Worm (Caenorhabditis elegans): ENCODE data around the gene mrps-31.
A peak's percentile ranks its signal among the peaks of the same experiment; 100 is the strongest.

mrps-31 gene

DNA sequence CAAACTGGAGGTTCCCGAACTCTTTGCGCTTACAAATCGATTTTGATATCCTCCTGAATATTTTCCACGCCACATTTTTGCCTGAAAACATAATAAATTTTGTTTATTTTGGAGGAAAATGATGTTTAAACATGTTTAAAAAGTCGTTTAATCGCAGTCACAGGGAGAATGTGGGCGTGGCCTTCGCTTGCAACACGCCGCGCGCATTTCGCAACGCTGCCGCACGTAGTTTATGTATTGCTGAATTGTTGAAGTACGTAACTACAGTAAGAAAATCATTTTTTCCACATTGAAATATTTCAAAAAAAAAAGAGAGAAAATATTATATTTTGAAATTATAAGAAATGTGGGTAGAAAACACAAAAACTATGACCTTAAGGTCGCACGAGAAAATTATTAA is 34.1 kb upstream of the mrps-31 start, which contains the start of gene C46F11.4 (continued):
- peak; percentile 80 for TF ChIP-seq ceh-34 (tag; optimal IDR thresholded peaks at IDR 0.05)
- TF ChIP-seq pag-3 (tag; optimal IDR thresholded peaks at IDR 0.05; ENCODE audit: borderline replicate concordance) = no peak
- peak; percentile 68 for TF ChIP-seq nhr-232 (tag; optimal IDR thresholded peaks at IDR 0.05)
- peak; percentile 92 for TF ChIP-seq ceh-14 (tag; optimal IDR thresholded peaks at IDR 0.05)
- no peak for TF ChIP-seq hlh-6 (tag; optimal IDR thresholded peaks at IDR 0.05)
- TF ChIP-seq unc-42 (tag; optimal IDR thresholded peaks at IDR 0.05) = peak; percentile 34
- peak; percentile 75 for TF ChIP-seq syd-9 (tag; optimal IDR thresholded peaks at IDR 0.05)
- TF ChIP-seq dmd-4 (tag; optimal IDR thresholded peaks at IDR 0.05; ENCODE audit: borderline replicate concordance) = peak; percentile 66
- peak; percentile 54 for TF ChIP-seq sox-2 (GFP tag; IDR thresholded peaks at IDR 0.05)
- TF ChIP-seq gmeb-2 (tag; optimal IDR thresholded peaks at IDR 0.05) = peak; percentile 88
- TF ChIP-seq elt-2 (tag; optimal IDR thresholded peaks at IDR 0.05) = peak; percentile 96
- TF ChIP-seq zip-5 (tag; optimal IDR thresholded peaks at IDR 0.05) = peak; percentile 78
- TF ChIP-seq K02D7.2 (tag; optimal IDR thresholded peaks at IDR 0.05) = peak; percentile 87
- TF ChIP-seq lin-11 (tag; optimal IDR thresholded peaks at IDR 0.05) = peak; percentile 82
- peak; percentile 65 for TF ChIP-seq ceh-48 (tag; optimal IDR thresholded peaks at IDR 0.05)
- peak; percentile 88 for TF ChIP-seq ttx-3 (tag; optimal IDR thresholded peaks at IDR 0.05)
- TF ChIP-seq ceh-45 (GFP tag; IDR thresholded peaks at IDR 0.05) = peak; percentile 81
- TF ChIP-seq sdc-2 (tag; optimal IDR thresholded peaks at IDR 0.05) = peak; percentile 57
- TF ChIP-seq fkh-6 (tag; optimal IDR thresholded peaks at IDR 0.05) = peak; percentile 77
- TF ChIP-seq odd-2 (tag; optimal IDR thresholded peaks at IDR 0.05) = peak; percentile 87
- no peak for TF ChIP-seq unc-55 (GFP tag; optimal IDR thresholded peaks at IDR 0.05)
- TF ChIP-seq C08G9.2 (tag; optimal IDR thresholded peaks at IDR 0.05) = peak; percentile 70
- peak; percentile 91 for TF ChIP-seq fax-1 (tag; optimal IDR thresholded peaks at IDR 0.05)
- peak; percentile 75 for TF ChIP-seq npax-4 (tag; optimal IDR thresholded peaks at IDR 0.05)
- peak; percentile 78 for TF ChIP-seq che-1 (tag; optimal IDR thresholded peaks at IDR 0.05)
- peak; percentile 84 for TF ChIP-seq ceh-6 (GFP tag; optimal IDR thresholded peaks at IDR 0.05)
- TF ChIP-seq pax-1 (tag; optimal IDR thresholded peaks at IDR 0.05) = no peak
- peak; percentile 85 for TF ChIP-seq pat-9 (tag; optimal IDR thresholded peaks at IDR 0.05)
- peak; percentile 92 for TF ChIP-seq tbx-2 (tag; optimal IDR thresholded peaks at IDR 0.05)
- peak; percentile 89 for TF ChIP-seq ceh-19 (GFP tag; optimal IDR thresholded peaks at IDR 0.05)
- TF ChIP-seq ama-1 (optimal IDR thresholded peaks at IDR 0.05) = no peak
- peak; percentile 11 for TF ChIP-seq ceh-18 (tag; optimal IDR thresholded peaks at IDR 0.05)
- peak; percentile 72 for TF ChIP-seq T23F11.4 (GFP tag; optimal IDR thresholded peaks at IDR 0.05)
- TF ChIP-seq hlh-8 (tag; optimal IDR thresholded peaks at IDR 0.05) = peak; percentile 92
- TF ChIP-seq pha-2 (tag; optimal IDR thresholded peaks at IDR 0.05) = peak; percentile 82
- TF ChIP-seq unc-3 (GFP tag; conservative IDR thresholded peaks at IDR 0.05) = peak; percentile 83
- peak; percentile 84 for TF ChIP-seq unc-3 (tag; optimal IDR thresholded peaks at IDR 0.05)
- peak; percentile 61 for TF ChIP-seq ref-2 (tag; optimal IDR thresholded peaks at IDR 0.05)

DNA sequence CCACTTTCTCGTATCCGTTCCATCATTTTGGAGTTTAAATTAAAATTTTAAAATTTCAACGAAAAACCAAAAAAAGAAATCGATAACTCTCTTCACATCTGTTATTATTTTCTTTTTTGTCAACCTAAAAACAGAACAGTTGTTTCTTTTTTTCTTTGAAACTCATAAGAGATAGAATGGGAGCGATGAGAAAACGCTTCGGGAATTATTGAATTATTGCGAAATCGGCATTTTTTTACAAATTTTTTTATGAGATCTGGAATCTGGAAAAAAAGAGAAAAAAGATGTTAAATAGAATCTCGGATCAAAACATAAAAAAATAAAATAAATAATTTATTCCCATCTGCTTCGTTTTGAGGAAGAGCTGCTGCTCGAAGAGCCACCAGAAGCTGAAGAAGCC is 27.3 kb upstream of the mrps-31 start, which contains the start of gene C46F11.5:
TSS of gene C46F11.5 (minus strand) at position 128 of the 400 bp plus-strand sequence.
- TF ChIP-seq ref-2 (tag; optimal IDR thresholded peaks at IDR 0.05) (no peak), tbx-2 (tag; optimal IDR thresholded peaks at IDR 0.05) (no peak), pha-4 (tag; optimal IDR thresholded peaks at IDR 0.05) (no peak), ceh-34 (tag; optimal IDR thresholded peaks at IDR 0.05) (no peak), F13H6.1 (tag; optimal IDR thresholded peaks at IDR 0.05) (no peak), ceh-14 (tag; optimal IDR thresholded peaks at IDR 0.05) (no peak), ceh-22 (tag; optimal IDR thresholded peaks at IDR 0.05) (no peak), ceh-24 (tag; optimal IDR thresholded peaks at IDR 0.05) (no peak), dve-1 (tag; optimal IDR thresholded peaks at IDR 0.05) (no peak), ceh-19 (GFP tag; optimal IDR thresholded peaks at IDR 0.05) (no peak), mec-3 (tag; optimal IDR thresholded peaks at IDR 0.05; ENCODE audit: borderline replicate concordance) (no peak), ttx-3 (tag; optimal IDR thresholded peaks at IDR 0.05) (no peak), pat-9 (tag; optimal IDR thresholded peaks at IDR 0.05) (no peak), sox-4 (tag; optimal IDR thresholded peaks at IDR 0.05) (no peak), ceh-9 (tag; optimal IDR thresholded peaks at IDR 0.05) (no peak), lin-11 (tag; optimal IDR thresholded peaks at IDR 0.05) (no peak), hlh-8 (tag; optimal IDR thresholded peaks at IDR 0.05) (no peak)

Data from whole organism, late embryonic.